Fruit fly (Drosophila melanogaster): ENCODE measurements around the gene Ugt316A1.

Gene Ugt316A1

dm6 chr3L:19085688-19086363 is 23.2 kb upstream of the Ugt316A1 start:
- peak; percentile 39 for TF ChIP-seq CG13204 (GFP tag; optimal IDR thresholded peaks at IDR 0.05)
- TF ChIP-seq CG8159 (tag; optimal IDR thresholded peaks at IDR 0.05): no peak
- peak; percentile 42 for TF ChIP-seq CG32121 (GFP tag; IDR thresholded peaks at IDR 0.05)
- no peak; the same call in 1 of the 2 replicates for TF ChIP-seq CG12605 (GFP tag; IDR thresholded peaks at IDR 0.05)
- TF ChIP-seq Ets98B (GFP tag; IDR thresholded peaks at IDR 0.05): no peak
- no peak for TF ChIP-seq Pif1B (GFP tag; optimal IDR thresholded peaks at IDR 0.05)
- TF ChIP-seq CG34367 (tag; optimal IDR thresholded peaks at IDR 0.05): no peak
- no peak for TF ChIP-seq Snoo (tag; optimal IDR thresholded peaks at IDR 0.05)
- TF ChIP-seq gl (tag; optimal IDR thresholded peaks at IDR 0.05): no peak
- TF ChIP-seq CG10348 (GFP tag; IDR thresholded peaks at IDR 0.05): no peak
- no peak for TF ChIP-seq Pif1A (GFP tag; optimal IDR thresholded peaks at IDR 0.05)
- peak; percentile 6; the same call in 1 of the 3 replicates for TF ChIP-seq CG4496 (GFP tag; IDR thresholded peaks at IDR 0.05)
- peak; percentile 36 for TF ChIP-seq D1 (tag; optimal IDR thresholded peaks at IDR 0.05)
- TF ChIP-seq CG15710 (tag; optimal IDR thresholded peaks at IDR 0.05): no peak
- TF ChIP-seq EcR (GFP tag; optimal IDR thresholded peaks at IDR 0.05): no peak
- TF ChIP-seq CG14655 (GFP tag; optimal IDR thresholded peaks at IDR 0.05): no peak
- TF ChIP-seq CG8301 (tag; optimal IDR thresholded peaks at IDR 0.05): no peak
- 0 out of 3 replicates have a peak, but pooled peaks have one; percentile 16 for TF ChIP-seq fd96Ca (GFP tag; IDR thresholded peaks at IDR 0.05)
- no peak for TF ChIP-seq CG9948 (tag; optimal IDR thresholded peaks at IDR 0.05)
- TF ChIP-seq rn (GFP tag; IDR thresholded peaks at IDR 0.05): no peak

DNA sequence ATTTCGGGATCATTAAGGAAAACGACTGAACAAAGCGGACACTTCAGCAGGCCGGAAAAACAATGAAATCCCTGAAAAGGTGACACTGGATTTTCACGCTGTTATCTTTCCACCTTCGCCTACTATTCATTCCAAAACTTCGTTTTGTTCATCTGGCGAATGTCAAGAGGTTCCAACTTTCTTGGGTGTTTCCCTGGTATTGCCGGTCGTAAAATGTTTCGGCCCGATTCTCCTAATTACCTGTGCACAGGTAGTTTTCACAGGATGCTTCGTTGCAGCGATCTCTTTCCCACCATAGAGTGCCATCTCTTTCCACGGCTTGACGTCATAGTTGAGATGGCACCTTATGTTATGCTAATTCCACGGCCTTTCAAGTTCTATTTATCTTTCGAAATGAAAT is 20.5 kb upstream of the Ugt316A1 start:
- no peak for TF ChIP-seq gl (tag; optimal IDR thresholded peaks at IDR 0.05)
- no peak for TF ChIP-seq CG8159 (tag; optimal IDR thresholded peaks at IDR 0.05)
- no peak for TF ChIP-seq CG17806 (tag; optimal IDR thresholded peaks at IDR 0.05)
- TF ChIP-seq Ets98B (GFP tag; IDR thresholded peaks at IDR 0.05): no peak

DNA sequence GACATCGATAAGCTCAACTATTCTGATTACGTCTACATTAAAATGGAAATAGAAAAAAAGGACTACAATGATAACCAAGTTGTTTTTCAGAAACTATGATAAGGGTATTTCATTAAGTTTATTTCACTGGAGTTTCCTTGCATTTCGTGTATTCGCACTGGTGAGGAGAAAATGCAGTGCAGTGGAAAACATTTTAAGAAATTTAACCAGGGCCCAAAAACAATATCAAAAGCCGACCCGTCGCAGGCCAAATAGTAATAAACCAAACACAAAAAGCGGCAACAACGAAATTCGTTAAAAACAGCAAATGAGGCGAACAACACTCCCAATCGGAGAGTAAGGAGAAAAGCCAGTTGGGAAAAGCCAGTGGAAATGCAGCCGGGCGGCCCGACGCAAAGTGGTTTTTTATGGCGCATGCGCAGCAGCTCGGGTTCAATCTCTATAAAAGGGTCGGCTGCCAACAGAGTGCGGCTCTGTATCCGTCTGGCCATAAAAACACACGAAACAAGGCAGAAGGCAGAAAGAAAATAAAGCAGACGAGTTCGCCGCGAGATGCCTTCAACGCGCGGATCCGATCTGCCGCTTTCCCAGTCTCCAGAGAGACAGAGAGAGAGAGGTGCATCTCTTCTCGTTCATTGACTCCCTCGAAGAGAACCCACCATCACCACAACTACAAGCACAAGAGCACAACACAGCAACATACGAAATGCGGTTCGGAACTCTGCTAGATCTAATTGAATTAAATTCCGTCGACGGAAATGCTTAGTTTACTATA is 18.5 kb upstream of the Ugt316A1 start:
- TF ChIP-seq CG32121 (GFP tag; IDR thresholded peaks at IDR 0.05): no peak
- TF ChIP-seq CG4496 (GFP tag; IDR thresholded peaks at IDR 0.05): no peak
- TF ChIP-seq rn (GFP tag; IDR thresholded peaks at IDR 0.05): no peak
- TF ChIP-seq D1 (tag; optimal IDR thresholded peaks at IDR 0.05): no peak
- peak; percentile 42 for TF ChIP-seq CG13204 (GFP tag; optimal IDR thresholded peaks at IDR 0.05)
- TF ChIP-seq Pif1A (GFP tag; optimal IDR thresholded peaks at IDR 0.05): no peak
- TF ChIP-seq Ets98B (GFP tag; IDR thresholded peaks at IDR 0.05): no peak; the same call in 1 of the 2 replicates
- TF ChIP-seq Snoo (tag; optimal IDR thresholded peaks at IDR 0.05): no peak
- no peak for TF ChIP-seq Pif1B (GFP tag; optimal IDR thresholded peaks at IDR 0.05)
- TF ChIP-seq EcR (GFP tag; optimal IDR thresholded peaks at IDR 0.05): peak; percentile 98
- no peak for TF ChIP-seq CG15710 (tag; optimal IDR thresholded peaks at IDR 0.05)
- TF ChIP-seq CG8159 (tag; optimal IDR thresholded peaks at IDR 0.05): peak; percentile 47
- peak; percentile 35 for TF ChIP-seq CG14655 (GFP tag; optimal IDR thresholded peaks at IDR 0.05)
- no peak for TF ChIP-seq CG17806 (tag; optimal IDR thresholded peaks at IDR 0.05)
- 0 out of 3 replicates have a peak, but pooled peaks have one; percentile 10 for TF ChIP-seq fd96Ca (GFP tag; IDR thresholded peaks at IDR 0.05)
- TF ChIP-seq gl (tag; optimal IDR thresholded peaks at IDR 0.05): no peak
- no peak; the same call in 1 of the 2 replicates for TF ChIP-seq CG12605 (GFP tag; IDR thresholded peaks at IDR 0.05)

DNA sequence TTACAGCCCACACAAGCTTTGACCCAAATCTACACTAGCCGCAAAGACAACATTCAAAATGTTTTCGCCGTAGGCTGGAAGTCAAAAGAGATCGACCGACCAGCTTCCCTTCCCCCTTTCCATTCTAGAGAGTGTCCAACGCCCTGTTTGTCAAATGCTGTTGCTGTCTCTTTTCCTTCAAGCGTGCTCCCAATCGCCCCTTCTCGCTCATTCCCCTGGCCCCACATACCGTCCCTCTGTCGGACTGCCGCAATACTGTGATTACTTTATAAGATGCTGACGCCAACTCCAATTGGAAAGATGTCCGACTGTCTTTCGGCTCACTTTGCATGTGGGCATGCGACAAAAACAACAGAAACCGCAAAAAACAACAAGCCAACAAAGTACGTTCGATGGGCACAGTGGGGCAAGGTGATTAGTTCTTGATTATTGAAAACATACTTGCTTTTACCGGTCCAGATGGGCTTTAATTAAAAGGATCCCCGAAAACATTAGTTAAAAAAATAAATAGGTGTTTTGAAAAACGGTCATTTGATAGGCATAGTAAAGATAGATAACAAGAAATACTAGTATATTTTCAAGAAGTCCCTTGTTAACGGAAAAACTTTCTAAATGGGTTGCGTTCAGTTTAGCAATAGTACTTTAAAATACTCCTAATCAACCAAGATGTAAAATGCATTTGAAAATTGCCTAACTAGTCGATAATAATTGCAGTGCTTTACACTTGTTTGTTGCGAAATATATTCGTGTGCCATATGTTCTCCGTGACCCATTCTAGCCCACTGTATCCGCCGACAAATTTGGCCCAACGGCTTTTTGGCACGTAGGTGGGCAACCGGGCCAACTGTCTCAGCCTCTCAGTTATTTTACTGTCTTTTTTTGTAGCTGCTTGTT is 17.4 kb upstream of the Ugt316A1 start:
- TF ChIP-seq Ets98B (GFP tag; IDR thresholded peaks at IDR 0.05) (no peak; the same call in 1 of the 2 replicates), Pif1A (GFP tag; optimal IDR thresholded peaks at IDR 0.05) (peak; percentile 72), CG4496 (GFP tag; IDR thresholded peaks at IDR 0.05) (no peak; the same call in 1 of the 3 replicates), CG14655 (GFP tag; optimal IDR thresholded peaks at IDR 0.05) (peak; percentile 85), fd96Ca (GFP tag; IDR thresholded peaks at IDR 0.05) (peak; percentile 54; the same call in 1 of the 3 replicates), CG12605 (GFP tag; IDR thresholded peaks at IDR 0.05) (no peak), CG13204 (GFP tag; optimal IDR thresholded peaks at IDR 0.05) (no peak), CG34367 (tag; optimal IDR thresholded peaks at IDR 0.05) (peak; percentile 38), CG9948 (tag; optimal IDR thresholded peaks at IDR 0.05) (peak; percentile 60), CG15710 (tag; optimal IDR thresholded peaks at IDR 0.05) (peak; percentile 61), CG8301 (tag; optimal IDR thresholded peaks at IDR 0.05) (peak; percentile 73), CG32121 (GFP tag; IDR thresholded peaks at IDR 0.05) (peak; percentile 47), CG10348 (GFP tag; IDR thresholded peaks at IDR 0.05) (no peak), Snoo (tag; optimal IDR thresholded peaks at IDR 0.05) (peak; percentile 73), CG8159 (tag; optimal IDR thresholded peaks at IDR 0.05) (peak; percentile 80), CG17806 (tag; optimal IDR thresholded peaks at IDR 0.05) (peak; percentile 21), Pif1B (GFP tag; optimal IDR thresholded peaks at IDR 0.05) (peak; percentile 68), rn (GFP tag; IDR thresholded peaks at IDR 0.05) (no peak), gl (tag; optimal IDR thresholded peaks at IDR 0.05) (no peak), D1 (tag; optimal IDR thresholded peaks at IDR 0.05) (peak; percentile 31)

DNA sequence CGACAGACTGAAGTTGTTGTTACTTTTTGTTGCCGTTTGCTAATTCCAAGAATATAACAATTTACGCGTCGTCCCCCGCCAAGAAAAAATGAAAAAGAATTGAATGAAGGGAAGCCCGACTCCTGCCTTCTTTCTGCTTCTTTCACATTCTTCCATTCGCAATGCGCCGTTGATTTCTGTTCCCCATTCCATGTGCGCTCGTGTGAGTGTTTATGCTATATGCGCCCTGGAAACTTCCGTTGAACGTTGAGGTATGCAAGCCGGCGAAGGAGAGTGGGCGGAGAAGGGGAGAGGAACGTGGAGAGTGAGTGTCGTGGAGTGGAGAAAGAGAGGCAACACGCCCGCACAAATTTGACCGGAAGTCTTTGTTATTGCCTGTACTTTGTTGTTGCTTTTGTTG is 16.5 kb upstream of the Ugt316A1 start:
- TF ChIP-seq CG10348 (GFP tag; IDR thresholded peaks at IDR 0.05) (no peak), CG12605 (GFP tag; IDR thresholded peaks at IDR 0.05) (0 out of 2 replicates have a peak, but pooled peaks have one; percentile 15), CG32121 (GFP tag; IDR thresholded peaks at IDR 0.05) (no peak), CG4496 (GFP tag; IDR thresholded peaks at IDR 0.05) (peak; percentile 16; the same call in 1 of the 3 replicates), CG13204 (GFP tag; optimal IDR thresholded peaks at IDR 0.05) (peak; percentile 72), Ets98B (GFP tag; IDR thresholded peaks at IDR 0.05) (no peak), CG9948 (tag; optimal IDR thresholded peaks at IDR 0.05) (no peak), rn (GFP tag; IDR thresholded peaks at IDR 0.05) (no peak), gl (tag; optimal IDR thresholded peaks at IDR 0.05) (peak; percentile 69), EcR (GFP tag; optimal IDR thresholded peaks at IDR 0.05) (peak; percentile 55), fd96Ca (GFP tag; IDR thresholded peaks at IDR 0.05) (peak; percentile 48; the same call in 1 of the 3 replicates), CG34367 (tag; optimal IDR thresholded peaks at IDR 0.05) (no peak)
